Worm (Caenorhabditis elegans): ENCODE data around the gene Y38F2AR.10.

The Y38F2AR.10 gene

DNA sequence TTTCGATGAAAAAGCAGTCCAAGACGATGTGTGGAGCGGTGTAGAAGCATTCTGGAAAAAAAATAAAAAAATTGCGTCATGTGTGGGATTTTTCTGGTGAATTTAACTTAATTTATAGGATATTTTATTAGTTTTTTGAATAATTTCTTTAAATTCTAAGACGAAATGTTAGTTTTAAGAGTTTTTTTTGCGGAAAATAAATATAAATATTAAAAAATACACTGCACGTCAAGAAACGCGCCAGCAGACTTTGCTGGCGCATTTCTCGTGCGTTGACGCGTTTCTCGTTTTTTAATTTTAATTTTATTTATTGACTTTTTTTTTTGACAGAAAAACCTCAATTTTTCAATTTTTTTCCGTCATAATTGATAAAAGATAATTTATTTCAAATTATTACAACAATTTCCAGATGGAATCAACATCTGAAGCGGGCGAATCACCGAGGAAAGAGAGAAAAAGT is 50.4 kb downstream of the Y38F2AR.10 start, which contains the start of the genes ppgn-1 and tftc-1:
TSS of gene ppgn-1 (minus strand) at position 51 of the 460 bp plus-strand sequence.
TSS of gene tftc-1 (plus strand) at position 410 of the 460 bp plus-strand sequence.
- no peak for TF ChIP-seq ztf-29 (GFP tag; IDR thresholded peaks at IDR 0.05)

All from whole organism, midembryonic.